Worm (Caenorhabditis elegans) whole organism, L2 larva: ENCODE measurements around the gene sel-13.

Experiments
- elt-1 ChIP-seq: fragments of 150-350 bp; optimal IDR thresholded peaks from 2 replicates; lab custom pipeline; 2014; ENCODE audit warnings: missing biosample characterization, missing genetic modification characterization
- lin-13 ChIP-seq: fragments of 150-350 bp; optimal IDR thresholded peaks from 2 replicates; lab custom pipeline; 2014; ENCODE audit warnings: missing biosample characterization, missing genetic modification reagents, missing genetic modification characterization
- lin-39 ChIP-seq: fragments of 150-350 bp; optimal IDR thresholded peaks from 2 replicates; lab custom pipeline; 2014; ENCODE audit warnings: missing biosample characterization, missing genetic modification reagents, missing genetic modification characterization
- sma-3 ChIP-seq: sonication (generic microtip); optimal IDR thresholded peaks from 2 replicates; lab custom pipeline; 2016; ENCODE audit warnings: missing genetic modification reagents, missing genetic modification characterization, missing compliant biosample characterization
- snpc-4 ChIP-seq: fragments of 150-350 bp; optimal IDR thresholded peaks from 2 replicates; lab custom pipeline; 2014; ENCODE audit warnings: missing biosample characterization, missing genetic modification characterization

DNA sequence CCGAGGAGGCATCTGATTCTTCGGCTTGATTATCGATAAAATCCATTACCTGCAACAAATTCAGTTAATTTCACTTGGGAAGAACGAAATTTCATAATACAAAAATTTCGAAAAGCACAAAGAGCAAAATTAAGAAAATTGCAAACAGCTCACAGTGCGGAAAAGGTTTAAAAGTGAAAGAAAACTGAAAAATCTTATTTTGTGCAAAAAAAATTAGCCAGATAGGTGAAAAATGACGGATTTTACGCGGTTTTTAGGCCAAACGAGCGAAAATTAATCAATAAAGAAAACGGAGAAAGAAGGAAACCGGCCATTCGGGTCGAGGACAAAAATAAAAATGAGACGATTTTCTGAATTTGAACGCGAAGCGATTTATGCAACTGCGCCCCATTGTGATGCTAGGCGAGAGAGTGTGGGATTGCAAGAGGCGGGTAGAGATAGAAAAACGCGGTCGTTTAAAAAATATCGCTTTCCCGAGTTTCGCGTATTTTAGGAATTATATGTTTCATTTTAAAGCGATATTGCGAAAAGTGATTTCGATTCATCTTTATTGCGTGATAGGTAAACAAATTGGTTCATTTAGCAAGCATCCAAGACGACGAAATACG lies 20.7 kb upstream of the sel-13 start, which contains the start of gene emb-5:
- TF ChIP-seq lin-39 (tag; lab: Kevin White, UChicago), result no peak
- no peak for TF ChIP-seq lin-13 (GFP tag; lab: Kevin White, UChicago)
- no peak for TF ChIP-seq snpc-4 (tag; lab: Kevin White, UChicago)
- TF ChIP-seq sma-3, result peak; percentile 45
- no peak for TF ChIP-seq elt-1 (tag; lab: Kevin White, UChicago)
